Worm (Caenorhabditis elegans) whole organism, young adult: ENCODE results near the gene Y41C4A.32.
A peak's percentile ranks its signal among the peaks of the same experiment; 100 is the strongest.

ENCODE experiments used
- B0336.3 ChIP-seq: fragments of 200-800 bp; sonication (Bioruptor generic); IDR thresholded peaks from 2 replicates; pipeline ENCODE4 v1.3.6; 2022; ENCODE audit warnings: missing genetic modification characterization, missing compliant biosample characterization
- C06A6.2 ChIP-seq: fragments of 200-800 bp; sonication (Bioruptor generic); conservative IDR thresholded peaks from 2 replicates; pipeline ENCODE4 v1.3.6; 2022; ENCODE audit warnings: missing genetic modification characterization, missing compliant biosample characterization
- D2030.7 ChIP-seq: fragments of 200-800 bp; sonication (Bioruptor generic); IDR thresholded peaks from 2 replicates; pipeline ENCODE4 v1.3.6; 2022; ENCODE audit warnings: missing genetic modification reagents, missing genetic modification characterization, missing compliant biosample characterization
- F37B4.10 ChIP-seq: fragments of 200-800 bp; sonication (Bioruptor generic); IDR thresholded peaks from 2 replicates; pipeline ENCODE4 v1.3.6; 2022; ENCODE audit warnings: missing genetic modification characterization, missing compliant biosample characterization
- F39B2.1 ChIP-seq: fragments of 200-800 bp; sonication (Bioruptor generic); IDR thresholded peaks from 2 replicates; pipeline ENCODE4 v1.3.6; 2022; ENCODE audit warnings: missing genetic modification reagents, missing genetic modification characterization, missing compliant biosample characterization
- F49E8.2 ChIP-seq: sonication (generic microtip); optimal IDR thresholded peaks from 3 replicates; lab custom pipeline; 2017; ENCODE audit warnings: missing genetic modification characterization, mild to moderate bottlenecking, missing compliant biosample characterization, antibody characterized with exemption, moderate library complexity; ENCODE audit not compliant: insufficient read depth
- F52B5.7 ChIP-seq: sonication (generic microtip); optimal IDR thresholded peaks from 2 replicates; lab custom pipeline; 2016; ENCODE audit warnings: mild to moderate bottlenecking, missing genetic modification characterization, missing compliant biosample characterization
- F55B11.4 ChIP-seq: sonication (generic microtip); optimal IDR thresholded peaks from 2 replicates; lab custom pipeline; 2016; ENCODE audit warnings: missing compliant biosample characterization, missing genetic modification characterization, borderline replicate concordance; ENCODE audit not compliant: insufficient read depth
- K12H6.12 ChIP-seq: fragments of 200-800 bp; sonication (Bioruptor generic); optimal IDR thresholded peaks from 2 replicates; lab custom pipeline; 2018; ENCODE audit warnings: mild to moderate bottlenecking, missing genetic modification characterization, missing compliant biosample characterization
- T07F8.4 ChIP-seq: sonication (generic microtip); optimal IDR thresholded peaks from 2 replicates; lab custom pipeline; 2016; ENCODE audit warnings: mild to moderate bottlenecking, missing genetic modification characterization, moderate library complexity, missing compliant biosample characterization
- Y95B8A.8 ChIP-seq: fragments of 200-800 bp; sonication (Bioruptor generic); IDR thresholded peaks from 2 replicates; pipeline ENCODE4 v1.3.6; 2022; ENCODE audit warnings: missing genetic modification reagents, missing genetic modification characterization, missing compliant biosample characterization
- ama-1 ChIP-seq, 3 experiments: fragments of 150-350 bp in 1 of 3; sonication (generic microtip) in 2 of 3; optimal IDR thresholded peaks; 2 replicates each; lab custom pipeline; 2014 to 2018; ENCODE audit warnings: missing biosample characterization in 2 of 3, missing genetic modification characterization in 2 of 3, missing genetic modification reagents in 2 of 3
- aptf-3 ChIP-seq: fragments of 200-800 bp; sonication (Bioruptor generic); IDR thresholded peaks from 2 replicates; pipeline ENCODE4 v1.3.6; 2022; ENCODE audit warnings: missing genetic modification characterization, missing compliant biosample characterization
- athp-1 ChIP-seq: sonication (generic microtip); optimal IDR thresholded peaks from 2 replicates; lab custom pipeline; 2017; ENCODE audit warnings: mild to moderate bottlenecking, missing genetic modification characterization, missing compliant biosample characterization
- attf-3 ChIP-seq: fragments of 200-800 bp; sonication (Bioruptor generic); conservative IDR thresholded peaks from 2 replicates; pipeline ENCODE4 v1.3.6; 2022; ENCODE audit warnings: missing genetic modification reagents, missing genetic modification characterization, missing compliant biosample characterization
- bed-2 ChIP-seq: fragments of 200-800 bp; sonication (Bioruptor generic); IDR thresholded peaks from 2 replicates; pipeline ENCODE4 v1.3.6; 2022; ENCODE audit warnings: missing genetic modification reagents, missing genetic modification characterization, missing compliant biosample characterization
- ccch-3 ChIP-seq: fragments of 200-800 bp; sonication (Bioruptor generic); optimal IDR thresholded peaks from 2 replicates; lab custom pipeline; 2018; ENCODE audit warnings: mild to moderate bottlenecking, missing genetic modification characterization, missing compliant biosample characterization
- cebp-1 ChIP-seq, 2 experiments: fragments of 200-800 bp in 1 of 2; sonication (Bioruptor generic) in 1 of 2; sonication (generic microtip) in 1 of 2; IDR thresholded peaks in 1 of 2; optimal IDR thresholded peaks in 1 of 2; 2 replicates each; pipeline versions ENCODE4 v1.3.6 to Lab custom; 2017 to 2022; ENCODE audit warnings: missing compliant biosample characterization in 2 of 2, missing genetic modification characterization in 2 of 2, mild to moderate bottlenecking in 1 of 2, missing genetic modification reagents in 1 of 2, moderate library complexity in 1 of 2
- ceh-27 ChIP-seq: fragments of 200-800 bp; sonication (Bioruptor generic); optimal IDR thresholded peaks from 2 replicates; lab custom pipeline; 2018; ENCODE audit warnings: mild to moderate bottlenecking, missing genetic modification characterization, moderate library complexity, missing compliant biosample characterization
- ceh-40 ChIP-seq: fragments of 200-800 bp; sonication (Bioruptor generic); IDR thresholded peaks from 2 replicates; pipeline ENCODE4 v1.3.6; 2022; ENCODE audit warnings: missing genetic modification characterization, missing compliant biosample characterization
- ceh-91 ChIP-seq: fragments of 200-800 bp; sonication (Bioruptor generic); IDR thresholded peaks from 2 replicates; pipeline ENCODE4 v1.3.6; 2022; ENCODE audit warnings: missing genetic modification reagents, missing genetic modification characterization, missing compliant biosample characterization
- chd-7 ChIP-seq: sonication (generic microtip); optimal IDR thresholded peaks from 2 replicates; lab custom pipeline; 2016; ENCODE audit warnings: mild to moderate bottlenecking, missing genetic modification characterization, moderate library complexity, missing compliant biosample characterization
- die-1 ChIP-seq: sonication (generic microtip); optimal IDR thresholded peaks from 2 replicates; lab custom pipeline; 2016; ENCODE audit warnings: missing genotype, mild to moderate bottlenecking, missing genetic modification characterization, missing compliant biosample characterization
- dpl-1 ChIP-seq: fragments of 150-350 bp; optimal IDR thresholded peaks from 2 replicates; lab custom pipeline; 2014; ENCODE audit warnings: missing biosample characterization, missing genetic modification reagents, missing genetic modification characterization
- egl-18 ChIP-seq: fragments of 200-800 bp; sonication (Bioruptor generic); IDR thresholded peaks from 2 replicates; pipeline ENCODE4 v1.3.6; 2022; ENCODE audit warnings: missing genetic modification reagents, missing genetic modification characterization, missing compliant biosample characterization
- egl-44 ChIP-seq: fragments of 200-800 bp; sonication (Bioruptor generic); IDR thresholded peaks from 2 replicates; pipeline ENCODE4 v1.3.6; 2022; ENCODE audit warnings: missing genetic modification reagents, missing genetic modification characterization, missing compliant biosample characterization
- hlh-12 ChIP-seq: sonication (generic microtip); optimal IDR thresholded peaks from 2 replicates; lab custom pipeline; 2016; ENCODE audit warnings: missing genetic modification characterization, missing compliant biosample characterization
- hlh-26 ChIP-seq: fragments of 200-800 bp; sonication (Bioruptor generic); conservative IDR thresholded peaks from 2 replicates; pipeline ENCODE4 v1.3.6; 2022; ENCODE audit warnings: missing genetic modification reagents, missing genetic modification characterization, missing compliant biosample characterization
- hmg-1.2 ChIP-seq: fragments of 200-800 bp; sonication (Bioruptor generic); IDR thresholded peaks from 2 replicates; pipeline ENCODE4 v1.3.6; 2022; ENCODE audit warnings: missing genetic modification reagents, missing genetic modification characterization, missing compliant biosample characterization
- lag-1 ChIP-seq: fragments of 200-800 bp; sonication (Bioruptor generic); IDR thresholded peaks from 2 replicates; pipeline ENCODE4 v1.3.6; 2022; ENCODE audit warnings: missing genetic modification reagents, missing genetic modification characterization, missing compliant biosample characterization
- lin-35 ChIP-seq, 3 experiments: fragments of 150-350 bp in 2 of 3; sonication (generic microtip) in 1 of 3; optimal IDR thresholded peaks; 2 replicates each; lab custom pipeline; 2014 to 2018; ENCODE audit warnings: missing biosample characterization in 3 of 3, missing genetic modification characterization in 3 of 3, missing genetic modification reagents in 3 of 3
- lsl-1 ChIP-seq: fragments of 200-800 bp; sonication (Bioruptor generic); optimal IDR thresholded peaks from 2 replicates; lab custom pipeline; 2018; ENCODE audit warnings: mild to moderate bottlenecking, missing genetic modification characterization, moderate library complexity, missing compliant biosample characterization
- madf-6 ChIP-seq: fragments of 200-800 bp; sonication (Bioruptor generic); IDR thresholded peaks from 2 replicates; pipeline ENCODE4 v1.3.6; 2022; ENCODE audit warnings: missing genetic modification reagents, missing genetic modification characterization, missing compliant biosample characterization
- mel-28 ChIP-seq: sonication (generic microtip); optimal IDR thresholded peaks from 2 replicates; lab custom pipeline; 2016; ENCODE audit warnings: borderline replicate concordance, mild to moderate bottlenecking, missing genetic modification characterization, missing compliant biosample characterization
- mxl-1 ChIP-seq: sonication (generic microtip); optimal IDR thresholded peaks from 2 replicates; lab custom pipeline; 2016; ENCODE audit warnings: missing genetic modification characterization, missing compliant biosample characterization
- nfya-2 ChIP-seq: fragments of 200-800 bp; sonication (Bioruptor generic); IDR thresholded peaks from 2 replicates; pipeline ENCODE4 v1.3.6; 2022; ENCODE audit warnings: missing genetic modification reagents, missing genetic modification characterization, missing compliant biosample characterization
- nfyb-1 ChIP-seq: fragments of 200-800 bp; sonication (Bioruptor generic); IDR thresholded peaks from 2 replicates; pipeline ENCODE4 v1.3.6; 2022; ENCODE audit warnings: missing genetic modification reagents, missing genetic modification characterization, missing compliant biosample characterization
- rec-8 ChIP-seq, 2 experiments: sonication (generic microtip); optimal IDR thresholded peaks; 2 replicates each; lab custom pipeline; 2016; ENCODE audit warnings: mild to moderate bottlenecking in 2 of 2, missing genetic modification characterization in 2 of 2, missing genetic modification reagents in 2 of 2, missing genotype in 2 of 2, missing biosample characterization in 1 of 2, missing compliant biosample characterization in 1 of 2, moderate library complexity in 1 of 2
- snpc-1.1 ChIP-seq: sonication (generic microtip); optimal IDR thresholded peaks from 2 replicates; lab custom pipeline; 2017; ENCODE audit warnings: missing genetic modification characterization, mild to moderate bottlenecking, missing compliant biosample characterization, antibody characterized with exemption, moderate library complexity, missing genotype, missing genetic modification reagents; ENCODE audit not compliant: insufficient read depth
- snpc-1.3 ChIP-seq: sonication (generic microtip); optimal IDR thresholded peaks from 2 replicates; lab custom pipeline; 2017; ENCODE audit warnings: missing genetic modification characterization, mild to moderate bottlenecking, missing compliant biosample characterization, antibody characterized with exemption, moderate library complexity, missing genotype, missing genetic modification reagents; ENCODE audit not compliant: insufficient read depth
- snpc-3.4 ChIP-seq: sonication (generic microtip); optimal IDR thresholded peaks from 2 replicates; lab custom pipeline; 2017; ENCODE audit warnings: missing genetic modification characterization, mild to moderate bottlenecking, missing compliant biosample characterization, antibody characterized with exemption, moderate library complexity, missing genotype, missing genetic modification reagents
- tbx-9 ChIP-seq: sonication (generic microtip); optimal IDR thresholded peaks from 2 replicates; lab custom pipeline; 2016; ENCODE audit warnings: borderline replicate concordance, missing genetic modification characterization, inconsistent platforms, missing compliant biosample characterization
- zim-3 ChIP-seq: sonication (generic microtip); optimal IDR thresholded peaks from 2 replicates; lab custom pipeline; 2017; ENCODE audit warnings: mild to moderate bottlenecking, missing genetic modification characterization, moderate library complexity, missing compliant biosample characterization
- ztf-22 ChIP-seq: fragments of 200-800 bp; sonication (Bioruptor generic); optimal IDR thresholded peaks from 2 replicates; lab custom pipeline; 2018; ENCODE audit warnings: mild to moderate bottlenecking, missing genetic modification characterization, moderate library complexity, missing compliant biosample characterization
- ztf-26 ChIP-seq: sonication (generic microtip); optimal IDR thresholded peaks from 2 replicates; lab custom pipeline; 2017; ENCODE audit warnings: missing genetic modification characterization, missing compliant biosample characterization
- ztf-3 ChIP-seq: fragments of 200-800 bp; sonication (Bioruptor generic); optimal IDR thresholded peaks from 2 replicates; lab custom pipeline; 2018; ENCODE audit warnings: mild to moderate bottlenecking, missing genetic modification characterization, missing compliant biosample characterization
- ztf-6 ChIP-seq: fragments of 200-800 bp; sonication (Bioruptor generic); IDR thresholded peaks from 2 replicates; pipeline ENCODE4 v1.3.6; 2022; ENCODE audit warnings: missing genetic modification reagents, missing genetic modification characterization, missing compliant biosample characterization

Gene Y41C4A.32

DNA sequence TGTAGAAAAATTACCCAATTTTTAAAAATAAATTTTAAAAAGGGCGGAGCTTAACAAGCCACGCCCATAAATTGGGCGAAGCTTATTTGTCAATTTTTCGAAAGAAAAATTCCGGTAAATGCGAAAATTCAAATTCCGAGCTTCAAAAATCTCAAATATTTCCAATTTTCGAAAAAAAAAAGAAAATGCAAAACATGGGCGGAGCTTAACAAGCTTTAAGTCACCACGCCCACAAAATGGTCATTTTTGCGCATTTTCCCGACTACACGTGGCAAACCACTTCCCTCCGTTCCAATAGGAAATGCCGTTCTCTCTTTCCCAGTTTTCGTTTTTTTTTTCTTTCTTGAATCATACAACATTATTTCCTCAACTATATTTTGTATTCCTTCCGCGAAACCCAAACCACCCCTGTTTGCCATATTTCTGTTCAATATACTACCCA is 27.0 kb upstream of the Y41C4A.32 start:
- TF ChIP-seq bed-2 (GFP tag; lab: Robert Waterston, UW) (no peak), ztf-6 (GFP tag; lab: Robert Waterston, UW) (no peak), ztf-3 (GFP tag; lab: Kevin White, UChicago) (no peak), mel-28 (tag; lab: Kevin White, UChicago) (peak; percentile 27), F37B4.10 (GFP tag; lab: Robert Waterston, UW) (no peak), ama-1 (optimal IDR thresholded peaks at IDR 0.05; lab: Kevin White, UChicago) (no peak), ama-1 (GFP tag; optimal IDR thresholded peaks at IDR 0.05; lab: Kevin White, UChicago) (no peak), die-1 (tag; lab: Kevin White, UChicago) (no peak), T07F8.4 (tag; lab: Kevin White, UChicago) (no peak), snpc-1.3 (tag; lab: Kevin White, UChicago) (no peak), hlh-26 (no peak), rec-8 (tag; optimal IDR thresholded peaks at IDR 0.05; lab: Kevin White, UChicago) (no peak), hlh-12 (tag; lab: Kevin White, UChicago) (no peak), zim-3 (tag; lab: Kevin White, UChicago) (peak; percentile 51), chd-7 (tag; lab: Kevin White, UChicago) (no peak), D2030.7 (GFP tag; lab: Robert Waterston, UW) (no peak), aptf-3 (GFP tag; lab: Robert Waterston, UW) (no peak), nfyb-1 (GFP tag; lab: Robert Waterston, UW) (peak; percentile 76), B0336.3 (GFP tag; lab: Robert Waterston, UW) (peak; percentile 65; the same call in 1 of the 2 replicates), ceh-40 (GFP tag; lab: Robert Waterston, UW) (no peak), athp-1 (tag; lab: Kevin White, UChicago) (no peak), dpl-1 (GFP tag; lab: Kevin White, UChicago) (no peak), egl-44 (GFP tag; lab: Robert Waterston, UW) (no peak), lin-35 (GFP tag; optimal IDR thresholded peaks at IDR 0.05; lab: Kevin White, UChicago) (peak in 1 of 3 experiments; percentile 44), nfya-2 (GFP tag; lab: Robert Waterston, UW) (0 out of 2 replicates have a peak, but pooled peaks have one; percentile 72), tbx-9 (no peak), lag-1 (GFP tag; lab: Robert Waterston, UW) (no peak), ccch-3 (GFP tag; lab: Kevin White, UChicago) (no peak), F55B11.4 (tag; lab: Kevin White, UChicago) (no peak), F49E8.2 (tag; lab: Kevin White, UChicago) (no peak), F52B5.7 (tag; lab: Kevin White, UChicago) (peak; percentile 56), K12H6.12 (tag; lab: Kevin White, UChicago) (no peak), attf-3 (GFP tag; lab: Robert Waterston, UW) (no peak), ceh-91 (no peak), egl-18 (GFP tag; lab: Robert Waterston, UW) (no peak), ztf-26 (peak; percentile 52), ceh-27 (GFP tag; lab: Kevin White, UChicago) (no peak), madf-6 (GFP tag; lab: Robert Waterston, UW) (no peak), mxl-1 (tag; lab: Kevin White, UChicago) (no peak), C06A6.2 (GFP tag; lab: Robert Waterston, UW) (no peak), lsl-1 (GFP tag; lab: Kevin White, UChicago) (no peak), ztf-22 (GFP tag; lab: Kevin White, UChicago) (no peak), Y95B8A.8 (GFP tag; lab: Robert Waterston, UW) (no peak), snpc-1.1 (tag; lab: Kevin White, UChicago) (no peak), snpc-3.4 (tag; lab: Kevin White, UChicago) (no peak), cebp-1 (GFP tag; IDR thresholded peaks at IDR 0.05; lab: Robert Waterston, UW) (no peak), cebp-1 (tag; optimal IDR thresholded peaks at IDR 0.05; lab: Kevin White, UChicago) (peak; percentile 23), hmg-1.2 (no peak), F39B2.1 (no peak)
